Fruit fly (Drosophila melanogaster): ENCODE measurements around the gene CG13398.

CG13398 gene

DNA sequence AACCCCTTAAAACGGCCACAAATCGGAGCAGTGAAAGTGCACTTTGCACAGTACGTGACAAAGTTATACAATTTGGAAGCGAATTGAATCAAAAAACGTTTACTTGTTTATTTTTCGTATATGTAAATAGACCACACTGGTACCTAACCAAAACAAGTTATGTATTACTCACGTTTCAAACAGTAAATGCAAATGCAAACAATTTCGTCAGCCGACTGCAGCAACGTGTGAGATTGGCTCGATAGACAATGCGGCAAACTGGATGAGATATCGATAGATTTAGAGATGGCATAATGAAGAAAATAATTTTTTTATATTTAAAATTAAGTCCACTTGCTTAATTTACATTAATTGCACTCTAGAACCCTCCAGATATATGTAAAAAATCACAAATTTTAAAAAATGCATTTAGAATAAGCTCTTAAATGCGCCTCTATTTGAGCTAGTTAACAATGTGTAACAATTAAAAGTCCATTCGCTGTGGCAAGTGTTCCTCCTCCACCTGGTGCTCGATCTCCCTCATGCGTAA, 33.5 kb downstream of the CG13398 start, which contains the start of gene AlaRS (continued):
- no peak for TF ChIP-seq Gsc (GFP tag; IDR thresholded peaks at IDR 0.05)
- peak; percentile 56 for TF ChIP-seq Bgb (GFP tag; IDR thresholded peaks at IDR 0.05; ENCODE audit: partially characterized antibody)
- no peak for TF ChIP-seq Dip2 (GFP tag; IDR thresholded peaks at IDR 0.05)
- no peak for TF ChIP-seq Optix (GFP tag; IDR thresholded peaks at IDR 0.05)
- TF ChIP-seq CG4360 (GFP tag; IDR thresholded peaks at IDR 0.05) = no peak
- TF ChIP-seq Ptx1 (GFP tag; IDR thresholded peaks at IDR 0.05) = 0 out of 2 replicates have a peak, but pooled peaks have one; percentile 7
- peak; percentile 7 for TF ChIP-seq CG18764 (GFP tag; optimal IDR thresholded peaks at IDR 0.05)
- peak; percentile 26 for TF ChIP-seq pum (GFP tag; optimal IDR thresholded peaks at IDR 0.05)
- TF ChIP-seq Elba2 (GFP tag; optimal IDR thresholded peaks at IDR 0.05) = no peak
- no peak for TF ChIP-seq zfh2 (GFP tag; optimal IDR thresholded peaks at IDR 0.05)
- TF ChIP-seq CG2202 (tag; optimal IDR thresholded peaks at IDR 0.05) = no peak
- TF ChIP-seq CG4707 (GFP tag; optimal IDR thresholded peaks at IDR 0.05) = no peak
- no peak for TF ChIP-seq ab (GFP tag; optimal IDR thresholded peaks at IDR 0.05)
- 0 out of 2 replicates have a peak, but pooled peaks have one; percentile 14 for TF ChIP-seq lmd (GFP tag; IDR thresholded peaks at IDR 0.05)
- no peak for TF ChIP-seq toy (GFP tag; IDR thresholded peaks at IDR 0.05)
- no peak for TF ChIP-seq CG17912 (GFP tag; optimal IDR thresholded peaks at IDR 0.05)
- peak; percentile 62 for TF ChIP-seq lilli (GFP tag; optimal IDR thresholded peaks at IDR 0.05)
- TF ChIP-seq Lhr (GFP tag; optimal IDR thresholded peaks at IDR 0.05) = no peak
- TF ChIP-seq Scr (GFP tag; IDR thresholded peaks at IDR 0.05; ENCODE audit: partially characterized antibody) = peak; percentile 75
- no peak for TF ChIP-seq abd-A (tag; optimal IDR thresholded peaks at IDR 0.05)
- TF ChIP-seq tx (GFP tag; optimal IDR thresholded peaks at IDR 0.05) = no peak
- TF ChIP-seq CG3726 (GFP tag; IDR thresholded peaks at IDR 0.05) = no peak
- TF ChIP-seq Hmr (GFP tag; optimal IDR thresholded peaks at IDR 0.05) = peak; percentile 30
- TF ChIP-seq CG18599 (GFP tag; optimal IDR thresholded peaks at IDR 0.05) = peak; percentile 56
- peak; percentile 24 for TF ChIP-seq CG3407 (GFP tag; optimal IDR thresholded peaks at IDR 0.05)
- no peak for TF ChIP-seq slp2 (GFP tag; optimal IDR thresholded peaks at IDR 0.05)
- no peak for TF ChIP-seq CG11456 (GFP tag; IDR thresholded peaks at IDR 0.05)
- TF ChIP-seq Tbp (GFP tag; optimal IDR thresholded peaks at IDR 0.05) = no peak
- TF ChIP-seq CG15514 (GFP tag; optimal IDR thresholded peaks at IDR 0.05) = peak; percentile 84
- TF ChIP-seq CG4328 (GFP tag; optimal IDR thresholded peaks at IDR 0.05) = peak; percentile 27
- TF ChIP-seq hkb (optimal IDR thresholded peaks at IDR 0.05) = no peak
- no peak; the same call in 1 of the 2 replicates for TF ChIP-seq hkb (GFP tag; IDR thresholded peaks at IDR 0.05)
- TF ChIP-seq scrt (GFP tag; optimal IDR thresholded peaks at IDR 0.05) = no peak
- no peak for TF ChIP-seq eyg (GFP tag; optimal IDR thresholded peaks at IDR 0.05)
- no peak for TF ChIP-seq CG2199 (GFP tag; IDR thresholded peaks at IDR 0.05)
- no peak for TF ChIP-seq CG12769 (tag; optimal IDR thresholded peaks at IDR 0.05)
- no peak for TF ChIP-seq kah (GFP tag; optimal IDR thresholded peaks at IDR 0.05)
- TF ChIP-seq zfh1 (GFP tag; IDR thresholded peaks at IDR 0.05) = peak; percentile 16; the same call in 1 of the 3 replicates
- TF ChIP-seq sisA (GFP tag; IDR thresholded peaks at IDR 0.05) = no peak
- TF ChIP-seq CG10431 (GFP tag; optimal IDR thresholded peaks at IDR 0.05) = no peak
- no peak for TF ChIP-seq chn (GFP tag; optimal IDR thresholded peaks at IDR 0.05)
- peak; percentile 42 for TF ChIP-seq phol (tag; optimal IDR thresholded peaks at IDR 0.05)
- TF ChIP-seq ssp (GFP tag; IDR thresholded peaks at IDR 0.05) = no peak
- TF ChIP-seq Mes4 (GFP tag; optimal IDR thresholded peaks at IDR 0.05) = no peak
- TF ChIP-seq CG6813 (GFP tag; optimal IDR thresholded peaks at IDR 0.05) = peak; percentile 3
- peak; percentile 18 for TF ChIP-seq ems (GFP tag; optimal IDR thresholded peaks at IDR 0.05)
- TF ChIP-seq CG1024 (GFP tag; IDR thresholded peaks at IDR 0.05) = no peak
- TF ChIP-seq tll (GFP tag; optimal IDR thresholded peaks at IDR 0.05) = no peak
- no peak for TF ChIP-seq CG5953 (GFP tag; IDR thresholded peaks at IDR 0.05)
- no peak for TF ChIP-seq Rx (GFP tag; IDR thresholded peaks at IDR 0.05)
- TF ChIP-seq prd (optimal IDR thresholded peaks at IDR 0.05) = no peak
- 0 out of 3 replicates have a peak, but pooled peaks have one; percentile 7 for TF ChIP-seq prd (GFP tag; IDR thresholded peaks at IDR 0.05)

Data from whole organism, embryonic.